Worm (Caenorhabditis elegans) whole organism, young adult: ENCODE results near the gene F42H10.2.

ENCODE experiments used
- F10E7.11 ChIP-seq: sonication (generic microtip); optimal IDR thresholded peaks from 2 replicates; lab custom pipeline; 2017; ENCODE audit warnings: mild to moderate bottlenecking, missing genetic modification characterization, moderate library complexity, missing compliant biosample characterization
- F37B4.10 ChIP-seq: fragments of 200-800 bp; sonication (Bioruptor generic); IDR thresholded peaks from 2 replicates; pipeline ENCODE4 v1.3.6; 2022; ENCODE audit warnings: missing genetic modification characterization, missing compliant biosample characterization
- F39B2.1 ChIP-seq: fragments of 200-800 bp; sonication (Bioruptor generic); IDR thresholded peaks from 2 replicates; pipeline ENCODE4 v1.3.6; 2022; ENCODE audit warnings: missing genetic modification reagents, missing genetic modification characterization, missing compliant biosample characterization
- F57C9.4 ChIP-seq: sonication (generic microtip); optimal IDR thresholded peaks from 2 replicates; lab custom pipeline; 2017; ENCODE audit warnings: mild to moderate bottlenecking, missing genetic modification characterization, missing compliant biosample characterization
- K11D2.4 ChIP-seq: fragments of 200-800 bp; sonication (Bioruptor generic); IDR thresholded peaks from 2 replicates; pipeline ENCODE4 v1.3.6; 2022; ENCODE audit warnings: missing genetic modification reagents, missing genetic modification characterization, missing compliant biosample characterization
- T07F8.4 ChIP-seq: sonication (generic microtip); optimal IDR thresholded peaks from 2 replicates; lab custom pipeline; 2016; ENCODE audit warnings: mild to moderate bottlenecking, missing genetic modification characterization, moderate library complexity, missing compliant biosample characterization
- Y53G8AR.9 ChIP-seq: fragments of 200-800 bp; sonication (Bioruptor generic); conservative IDR thresholded peaks from 2 replicates; pipeline ENCODE4 v1.3.6; 2022; ENCODE audit warnings: missing genetic modification reagents, missing genetic modification characterization, missing compliant biosample characterization
- cebp-1 ChIP-seq, 2 experiments: fragments of 200-800 bp in 1 of 2; sonication (Bioruptor generic) in 1 of 2; sonication (generic microtip) in 1 of 2; IDR thresholded peaks in 1 of 2; optimal IDR thresholded peaks in 1 of 2; 2 replicates each; pipeline versions ENCODE4 v1.3.6 to Lab custom; 2017 to 2022; ENCODE audit warnings: missing compliant biosample characterization in 2 of 2, missing genetic modification characterization in 2 of 2, mild to moderate bottlenecking in 1 of 2, missing genetic modification reagents in 1 of 2, moderate library complexity in 1 of 2
- chd-7 ChIP-seq: sonication (generic microtip); optimal IDR thresholded peaks from 2 replicates; lab custom pipeline; 2016; ENCODE audit warnings: mild to moderate bottlenecking, missing genetic modification characterization, moderate library complexity, missing compliant biosample characterization
- dox-1 ChIP-seq: fragments of 200-800 bp; sonication (Bioruptor generic); IDR thresholded peaks from 2 replicates; pipeline ENCODE4 v1.3.6; 2022; ENCODE audit warnings: missing genetic modification reagents, missing genetic modification characterization, missing compliant biosample characterization
- dpff-1 ChIP-seq: sonication (generic microtip); optimal IDR thresholded peaks from 2 replicates; lab custom pipeline; 2017; ENCODE audit warnings: mild to moderate bottlenecking, missing genetic modification characterization, missing compliant biosample characterization
- dpl-1 ChIP-seq: fragments of 150-350 bp; optimal IDR thresholded peaks from 2 replicates; lab custom pipeline; 2014; ENCODE audit warnings: missing biosample characterization, missing genetic modification reagents, missing genetic modification characterization
- efl-1 ChIP-seq: fragments of 150-350 bp; optimal IDR thresholded peaks from 2 replicates; lab custom pipeline; 2014; ENCODE audit warnings: missing biosample characterization, missing genetic modification reagents, missing genetic modification characterization
- egl-18 ChIP-seq: fragments of 200-800 bp; sonication (Bioruptor generic); IDR thresholded peaks from 2 replicates; pipeline ENCODE4 v1.3.6; 2022; ENCODE audit warnings: missing genetic modification reagents, missing genetic modification characterization, missing compliant biosample characterization
- egl-44 ChIP-seq: fragments of 200-800 bp; sonication (Bioruptor generic); IDR thresholded peaks from 2 replicates; pipeline ENCODE4 v1.3.6; 2022; ENCODE audit warnings: missing genetic modification reagents, missing genetic modification characterization, missing compliant biosample characterization
- hlh-12 ChIP-seq: sonication (generic microtip); optimal IDR thresholded peaks from 2 replicates; lab custom pipeline; 2016; ENCODE audit warnings: missing genetic modification characterization, missing compliant biosample characterization
- hmg-1.2 ChIP-seq: fragments of 200-800 bp; sonication (Bioruptor generic); IDR thresholded peaks from 2 replicates; pipeline ENCODE4 v1.3.6; 2022; ENCODE audit warnings: missing genetic modification reagents, missing genetic modification characterization, missing compliant biosample characterization
- hrde-1 ChIP-seq: sonication (generic microtip); optimal IDR thresholded peaks from 2 replicates; lab custom pipeline; 2016; ENCODE audit warnings: missing genetic modification characterization, mild to moderate bottlenecking, missing compliant biosample characterization, moderate library complexity, missing genotype, missing genetic modification reagents, borderline replicate concordance
- let-526 ChIP-seq: fragments of 200-800 bp; sonication (Bioruptor generic); IDR thresholded peaks from 2 replicates; pipeline ENCODE4 v1.3.6; 2022; ENCODE audit warnings: missing genetic modification reagents, missing genetic modification characterization, missing compliant biosample characterization
- let-607 ChIP-seq, 2 experiments: fragments of 200-800 bp in 1 of 2; sonication (Bioruptor generic) in 1 of 2; sonication (generic microtip) in 1 of 2; optimal IDR thresholded peaks; 2 replicates each; lab custom pipeline; 2016 to 2018; ENCODE audit warnings: mild to moderate bottlenecking in 2 of 2, missing compliant biosample characterization in 2 of 2, missing genetic modification characterization in 2 of 2, moderate library complexity in 2 of 2, missing genotype in 1 of 2
- lir-1 ChIP-seq: fragments of 200-800 bp; sonication (Bioruptor generic); conservative IDR thresholded peaks from 2 replicates; pipeline ENCODE4 v1.3.6; 2022; ENCODE audit warnings: missing genetic modification reagents, missing genetic modification characterization, missing compliant biosample characterization
- madf-10 ChIP-seq: sonication (generic microtip); optimal IDR thresholded peaks from 2 replicates; lab custom pipeline; 2016; ENCODE audit warnings: mild to moderate bottlenecking, missing genetic modification characterization, missing compliant biosample characterization
- madf-3 ChIP-seq: fragments of 200-800 bp; sonication (Bioruptor generic); IDR thresholded peaks from 2 replicates; pipeline ENCODE4 v1.3.6; 2022; ENCODE audit warnings: missing genetic modification reagents, missing genetic modification characterization, missing compliant biosample characterization
- madf-6 ChIP-seq: fragments of 200-800 bp; sonication (Bioruptor generic); IDR thresholded peaks from 2 replicates; pipeline ENCODE4 v1.3.6; 2022; ENCODE audit warnings: missing genetic modification reagents, missing genetic modification characterization, missing compliant biosample characterization
- mcd-1 ChIP-seq: fragments of 200-800 bp; sonication (Bioruptor generic); IDR thresholded peaks from 2 replicates; pipeline ENCODE4 v1.3.6; 2022; ENCODE audit warnings: missing genetic modification reagents, missing genetic modification characterization, missing compliant biosample characterization
- mes-4 ChIP-seq: sonication (generic microtip); optimal IDR thresholded peaks from 2 replicates; lab custom pipeline; 2016; ENCODE audit warnings: missing genotype, missing genetic modification characterization, missing compliant biosample characterization
- nhr-80 ChIP-seq: sonication (generic microtip); optimal IDR thresholded peaks from 2 replicates; lab custom pipeline; 2016; ENCODE audit warnings: missing genetic modification characterization, missing compliant biosample characterization
- sea-2 ChIP-seq: fragments of 200-800 bp; sonication (Bioruptor generic); IDR thresholded peaks from 2 replicates; pipeline ENCODE4 v1.3.6; 2022; ENCODE audit warnings: missing genetic modification characterization, missing compliant biosample characterization
- snpc-1.1 ChIP-seq: sonication (generic microtip); optimal IDR thresholded peaks from 2 replicates; lab custom pipeline; 2017; ENCODE audit warnings: missing genetic modification characterization, mild to moderate bottlenecking, missing compliant biosample characterization, antibody characterized with exemption, moderate library complexity, missing genotype, missing genetic modification reagents; ENCODE audit not compliant: insufficient read depth
- somi-1 ChIP-seq: fragments of 200-800 bp; sonication (Bioruptor generic); optimal IDR thresholded peaks from 2 replicates; lab custom pipeline; 2018; ENCODE audit warnings: mild to moderate bottlenecking, missing genetic modification characterization, missing compliant biosample characterization
- tbx-9 ChIP-seq: sonication (generic microtip); optimal IDR thresholded peaks from 2 replicates; lab custom pipeline; 2016; ENCODE audit warnings: borderline replicate concordance, missing genetic modification characterization, inconsistent platforms, missing compliant biosample characterization
- tlf-1 ChIP-seq: fragments of 200-800 bp; sonication (Bioruptor generic); optimal IDR thresholded peaks from 2 replicates; lab custom pipeline; 2018; ENCODE audit warnings: mild to moderate bottlenecking, missing genetic modification characterization, missing compliant biosample characterization
- unc-130 ChIP-seq: sonication (generic microtip); optimal IDR thresholded peaks from 2 replicates; lab custom pipeline; 2016; ENCODE audit warnings: missing genetic modification reagents, missing genetic modification characterization, missing compliant biosample characterization
- zfh-2 ChIP-seq: fragments of 200-800 bp; sonication (Bioruptor generic); conservative IDR thresholded peaks from 2 replicates; pipeline ENCODE4 v1.3.6; 2022; ENCODE audit warnings: missing genetic modification reagents, missing genetic modification characterization, missing compliant biosample characterization
- zim-3 ChIP-seq: sonication (generic microtip); optimal IDR thresholded peaks from 2 replicates; lab custom pipeline; 2017; ENCODE audit warnings: mild to moderate bottlenecking, missing genetic modification characterization, moderate library complexity, missing compliant biosample characterization
- ztf-6 ChIP-seq: fragments of 200-800 bp; sonication (Bioruptor generic); IDR thresholded peaks from 2 replicates; pipeline ENCODE4 v1.3.6; 2022; ENCODE audit warnings: missing genetic modification reagents, missing genetic modification characterization, missing compliant biosample characterization

Gene F42H10.2

ce11 chrIII:8504176-8504763 is 13.8 kb downstream of the F42H10.2 start:
- TF ChIP-seq dpff-1 (tag; lab: Kevin White, UChicago): no peak
- no peak for TF ChIP-seq somi-1 (GFP tag; lab: Kevin White, UChicago)
- no peak for TF ChIP-seq madf-3
- TF ChIP-seq F37B4.10 (GFP tag; lab: Robert Waterston, UW): no peak
- TF ChIP-seq nhr-80: no peak
- TF ChIP-seq mcd-1 (GFP tag; lab: Robert Waterston, UW): no peak
- no peak for TF ChIP-seq tbx-9
- no peak for TF ChIP-seq madf-10 (tag; lab: Kevin White, UChicago)
- no peak for TF ChIP-seq hlh-12
- no peak for TF ChIP-seq unc-130
- no peak for TF ChIP-seq tlf-1 (GFP tag; lab: Kevin White, UChicago)
- TF ChIP-seq lir-1 (GFP tag; lab: Robert Waterston, UW): no peak
- no peak for TF ChIP-seq dpl-1 (GFP tag; lab: Kevin White, UChicago)
- no peak for TF ChIP-seq T07F8.4

- no peak for TF ChIP-seq snpc-1.1 (tag; lab: Kevin White, UChicago)
- TF ChIP-seq cebp-1 (GFP tag; IDR thresholded peaks at IDR 0.05; lab: Robert Waterston, UW): no peak
- peak; percentile 15 for TF ChIP-seq cebp-1 (tag; optimal IDR thresholded peaks at IDR 0.05; lab: Kevin White, UChicago)
These were observed 15.9 kb downstream of the F42H10.2 start for ce11 chrIII:8506348-8506747.

- TF ChIP-seq F10E7.11 (tag; lab: Kevin White, UChicago) (no peak), madf-3 (0 out of 2 replicates have a peak, but pooled peaks have one; percentile 52), K11D2.4 (GFP tag; lab: Robert Waterston, UW) (no peak), F39B2.1 (no peak)
These were observed 18.8 kb downstream of the F42H10.2 start for ce11 chrIII:8509218-8509617.

ce11 chrIII:8509644-8510393 is 19.4 kb downstream of the F42H10.2 start:
- TF ChIP-seq hrde-1 (tag; lab: Kevin White, UChicago) (no peak), egl-44 (GFP tag; lab: Robert Waterston, UW) (no peak), let-526 (GFP tag; lab: Robert Waterston, UW) (no peak), nhr-80 (no peak), mes-4 (tag; lab: Kevin White, UChicago) (no peak), zim-3 (tag; lab: Kevin White, UChicago) (no peak), chd-7 (tag; lab: Kevin White, UChicago) (peak; percentile 14), zfh-2 (GFP tag; lab: Robert Waterston, UW) (0 out of 2 replicates have a peak, but pooled peaks have one; percentile 19), sea-2 (GFP tag; lab: Robert Waterston, UW) (no peak), ztf-6 (GFP tag; lab: Robert Waterston, UW) (no peak), hmg-1.2 (0 out of 2 replicates have a peak, but pooled peaks have one; percentile 4), efl-1 (GFP tag; lab: Kevin White, UChicago) (no peak), let-607 (tag; optimal IDR thresholded peaks at IDR 0.05; lab: Kevin White, UChicago) (no peak), madf-6 (0 out of 2 replicates have a peak, but pooled peaks have one; percentile 23), egl-18 (GFP tag; lab: Robert Waterston, UW) (no peak), F57C9.4 (no peak), Y53G8AR.9 (GFP tag; lab: Robert Waterston, UW) (no peak), dox-1 (GFP tag; lab: Robert Waterston, UW) (0 out of 2 replicates have a peak, but pooled peaks have one; percentile 8)
